Fruit fly (Drosophila melanogaster) S2 (cell line): ENCODE measurements around the gene CG15399.
A peak's percentile ranks its signal among the peaks of the same experiment; 100 is the strongest.

Experiments
- CG8478 ChIP-seq: fragments of >200 bp; optimal IDR thresholded peaks from 2 replicates; lab custom pipeline; 2018
- CTCF ChIP-seq, 2 experiments: fragments of >200 bp; optimal IDR thresholded peaks; 2 replicates each; lab custom pipeline; 2018

CG15399 gene

dm6 chr2L:2769476-2770185 is 1.9 kb downstream of the CG15399 start, which contains the start of the genes colt and HINT1:
colt (minus strand) TSS chr2L:2770069.
HINT1 (plus strand) TSS chr2L:2770135.
- TF ChIP-seq CTCF (optimal IDR thresholded peaks at IDR 0.05; lab: Kevin White, UChicago) (peak in 1 of 2 experiments; percentile 21), CG8478 (no peak)

dm6 chr2L:2767627-2768026 is 3.9 kb downstream of the CG15399 start, which contains the start of the genes Taf10b and Taf10:
Taf10b (minus strand) TSS chr2L:2767845.
Taf10 (plus strand) TSS chr2L:2767890.
- no peak for TF ChIP-seq CG8478
- TF ChIP-seq CTCF (optimal IDR thresholded peaks at IDR 0.05; lab: Kevin White, UChicago): no peak

- TF ChIP-seq CG8478: no peak
- TF ChIP-seq CTCF (optimal IDR thresholded peaks at IDR 0.05; lab: Kevin White, UChicago): no peak
Measured at dm6 chr2L:2765659-2766373, 5.8 kb downstream of the CG15399 start, which contains the start of the genes Snx21 and aph-1. Snx21 (minus strand) TSS chr2L:2765665. aph-1 (plus strand) TSS chr2L:2766233.

- TF ChIP-seq CG8478: no peak
- no peak for TF ChIP-seq CTCF (optimal IDR thresholded peaks at IDR 0.05; lab: Kevin White, UChicago)
Measured at dm6 chr2L:2760288-2760687, 11.3 kb downstream of the CG15399 start.

- TF ChIP-seq CG8478: no peak
- no peak for TF ChIP-seq CTCF (optimal IDR thresholded peaks at IDR 0.05; lab: Kevin White, UChicago)
Measured at dm6 chr2L:2759654-2760053, 11.9 kb downstream of the CG15399 start, which contains the start of the genes HemK2, Snapin and Tnpo-SR. HemK2 (minus strand) TSS chr2L:2759677. Snapin (minus strand) TSS chr2L:2759677. Tnpo-SR (plus strand) TSS chr2L:2759924.

dm6 chr2L:2757930-2758556 is 13.5 kb downstream of the CG15399 start:
- TF ChIP-seq CG8478 (no peak), CTCF (optimal IDR thresholded peaks at IDR 0.05; lab: Kevin White, UChicago) (no peak)

dm6 chr2L:2755323-2755695 is 16.3 kb downstream of the CG15399 start:
- TF ChIP-seq CTCF (optimal IDR thresholded peaks at IDR 0.05; lab: Kevin White, UChicago) (no peak), CG8478 (no peak)

dm6 chr2L:2754437-2755322 is 16.9 kb downstream of the CG15399 start:
- TF ChIP-seq CG8478 (no peak), CTCF (optimal IDR thresholded peaks at IDR 0.05; lab: Kevin White, UChicago) (no peak)

dm6 chr2L:2753789-2754436 is 17.7 kb downstream of the CG15399 start:
- TF ChIP-seq CTCF (optimal IDR thresholded peaks at IDR 0.05; lab: Kevin White, UChicago) (no peak), CG8478 (no peak)

- TF ChIP-seq CG8478 (no peak), CTCF (optimal IDR thresholded peaks at IDR 0.05; lab: Kevin White, UChicago) (no peak)
Measured at dm6 chr2L:2752460-2753411, 18.8 kb downstream of the CG15399 start, which contains the start of gene Pgk. Pgk (minus strand) TSS chr2L:2753068.

dm6 chr2L:2751904-2752459 is 19.6 kb downstream of the CG15399 start, which contains the start of gene Bacc:
Bacc (plus strand) TSS chr2L:2752445.
- TF ChIP-seq CG8478: no peak
- no peak for TF ChIP-seq CTCF (optimal IDR thresholded peaks at IDR 0.05; lab: Kevin White, UChicago)

dm6 chr2L:2751085-2751710 is 20.4 kb downstream of the CG15399 start:
- TF ChIP-seq CG8478 (no peak), CTCF (optimal IDR thresholded peaks at IDR 0.05; lab: Kevin White, UChicago) (no peak)
